Fruit fly (Drosophila melanogaster) whole organism: ENCODE data around the gene ppk15.

Experiments
- CG8478 ChIP-seq: fragments of >200 bp; optimal IDR thresholded peaks from 2 replicates; lab custom pipeline; 2018; ENCODE audit warnings: inconsistent platforms
- EcR ChIP-seq, 2 experiments: fragments of >200 bp; optimal IDR thresholded peaks; 2 replicates each; lab custom pipeline; 2017; ENCODE audit warnings: missing biosample characterization in 2 of 2, missing genetic modification characterization in 2 of 2, missing genetic modification reagents in 2 of 2
- psq ChIP-seq: fragments of >200 bp; optimal IDR thresholded peaks from 2 replicates; lab custom pipeline; 2017
- usp ChIP-seq: fragments of >200 bp; optimal IDR thresholded peaks from 2 replicates; lab custom pipeline; 2017; ENCODE audit warnings: missing biosample characterization, missing genetic modification characterization, mixed read lengths

dm6 chr3R:26443343-26443742 is 39.9 kb upstream of the ppk15 start:
- no peak for TF ChIP-seq usp (GFP tag; lab: Kevin White, UChicago)
- TF ChIP-seq CG8478 (lab: Kevin White, UChicago), result no peak
- no peak for TF ChIP-seq psq
- TF ChIP-seq EcR (GFP tag; optimal IDR thresholded peaks at IDR 0.05; lab: Kevin White, UChicago), result no peak
